Fruit fly (Drosophila melanogaster) whole organism, embryonic: ENCODE results near the gene Alg7.

ENCODE experiments used
- Abd-B ChIP-seq: fragments of 200-800 bp; sonication (Bioruptor generic); optimal IDR thresholded peaks from 2 replicates; lab custom pipeline; 2018; ENCODE audit warnings: missing biosample characterization, mild to moderate bottlenecking, missing genetic modification characterization, moderate library complexity
- Aef1 ChIP-seq: fragments of 200-800 bp; sonication (Bioruptor generic); IDR thresholded peaks from 3 replicates; pipeline ENCODE4 v1.3.6; 2022; ENCODE audit warnings: missing biosample characterization, missing genetic modification characterization
- Atf-2 ChIP-seq: fragments of 200-800 bp; sonication (Bioruptor generic); optimal IDR thresholded peaks from 2 replicates; lab custom pipeline; 2016; ENCODE audit warnings: missing biosample characterization, missing genetic modification characterization
- Atf3 ChIP-seq: fragments of 200-800 bp; sonication (Bioruptor generic); optimal IDR thresholded peaks from 3 replicates; lab custom pipeline; 2016; ENCODE audit warnings: missing biosample characterization, missing genetic modification characterization
- B-H2 ChIP-seq: fragments of 200-800 bp; sonication (Bioruptor generic); optimal IDR thresholded peaks from 2 replicates; lab custom pipeline; 2018; ENCODE audit warnings: missing biosample characterization, mild to moderate bottlenecking, missing genetic modification characterization
- CG10543 ChIP-seq: fragments of 200-800 bp; sonication (Bioruptor generic); optimal IDR thresholded peaks from 3 replicates; lab custom pipeline; 2017; ENCODE audit warnings: missing biosample characterization, mild to moderate bottlenecking, missing genetic modification characterization, moderate library complexity
- CG10565 ChIP-seq: fragments of 200-800 bp; sonication (Bioruptor generic); optimal IDR thresholded peaks from 3 replicates; lab custom pipeline; 2016; ENCODE audit warnings: missing biosample characterization, mild to moderate bottlenecking, missing genetic modification characterization
- CG12744 ChIP-seq: fragments of 200-800 bp; sonication (Bioruptor generic); optimal IDR thresholded peaks from 2 replicates; lab custom pipeline; 2016; ENCODE audit warnings: missing biosample characterization, missing genetic modification characterization
- CG14667 ChIP-seq: fragments of 200-800 bp; sonication (Bioruptor generic); IDR thresholded peaks from 2 replicates; pipeline ENCODE4 v1.3.6; 2022; ENCODE audit warnings: missing biosample characterization, missing genetic modification characterization
- CG15696 ChIP-seq: fragments of 200-800 bp; sonication (Bioruptor generic); optimal IDR thresholded peaks from 2 replicates; lab custom pipeline; 2019; ENCODE audit warnings: missing biosample characterization, mild to moderate bottlenecking, missing genetic modification characterization, moderate library complexity
- CG1602 ChIP-seq: fragments of 200-800 bp; sonication (Bioruptor generic); optimal IDR thresholded peaks from 3 replicates; lab custom pipeline; 2016; ENCODE audit warnings: missing biosample characterization, missing genetic modification characterization
- CG16815 ChIP-seq: fragments of 200-800 bp; sonication (Bioruptor generic); optimal IDR thresholded peaks from 3 replicates; lab custom pipeline; 2017; ENCODE audit warnings: missing biosample characterization, mild to moderate bottlenecking, missing genetic modification characterization
- CG17361 ChIP-seq: fragments of 200-800 bp; sonication (Bioruptor generic); IDR thresholded peaks from 3 replicates; pipeline ENCODE4 v1.3.6; 2022; ENCODE audit warnings: missing biosample characterization, missing genetic modification characterization
- CG17568 ChIP-seq: fragments of 200-800 bp; sonication (Bioruptor generic); optimal IDR thresholded peaks from 2 replicates; lab custom pipeline; 2018; ENCODE audit warnings: missing biosample characterization, mild to moderate bottlenecking, missing genetic modification characterization, moderate library complexity
- CG2120 ChIP-seq: fragments of 200-800 bp; sonication (Bioruptor generic); optimal IDR thresholded peaks from 3 replicates; lab custom pipeline; 2016; ENCODE audit warnings: missing biosample characterization, missing genetic modification characterization
- CG32772 ChIP-seq: fragments of 200-800 bp; sonication (Bioruptor generic); IDR thresholded peaks from 2 replicates; pipeline ENCODE4 v1.3.6; 2022; ENCODE audit warnings: missing biosample characterization, missing genetic modification characterization
- CG34376 ChIP-seq: fragments of 200-800 bp; sonication (Bioruptor generic); optimal IDR thresholded peaks from 2 replicates; lab custom pipeline; 2018; ENCODE audit warnings: missing biosample characterization, mild to moderate bottlenecking, missing genetic modification characterization
- CG6654 ChIP-seq: fragments of 200-800 bp; sonication (Bioruptor generic); optimal IDR thresholded peaks from 2 replicates; lab custom pipeline; 2017; ENCODE audit warnings: missing biosample characterization, mild to moderate bottlenecking, missing genetic modification characterization
- CG7928 ChIP-seq: fragments of 200-800 bp; sonication (Bioruptor generic); optimal IDR thresholded peaks from 2 replicates; lab custom pipeline; 2017; ENCODE audit warnings: missing biosample characterization, mild to moderate bottlenecking, missing genetic modification characterization
- Camta ChIP-seq: fragments of 200-800 bp; sonication (Bioruptor generic); optimal IDR thresholded peaks from 2 replicates; lab custom pipeline; 2016; ENCODE audit warnings: missing biosample characterization, missing genetic modification characterization
- MTF-1 ChIP-seq: fragments of 200-800 bp; sonication (Bioruptor generic); optimal IDR thresholded peaks from 2 replicates; lab custom pipeline; 2018; ENCODE audit warnings: missing biosample characterization, mild to moderate bottlenecking, missing genetic modification characterization, borderline replicate concordance
- Mes4 ChIP-seq: fragments of 200-800 bp; sonication (Bioruptor generic); optimal IDR thresholded peaks from 2 replicates; lab custom pipeline; 2016; ENCODE audit warnings: missing biosample characterization, missing genetic modification characterization
- Nf-YB ChIP-seq: fragments of 200-800 bp; sonication (Bioruptor generic); optimal IDR thresholded peaks from 3 replicates; lab custom pipeline; 2019; ENCODE audit warnings: missing biosample characterization, mild to moderate bottlenecking, missing genetic modification characterization, moderate library complexity
- PHDP ChIP-seq: fragments of 200-800 bp; sonication (Bioruptor generic); optimal IDR thresholded peaks from 3 replicates; lab custom pipeline; 2018; ENCODE audit warnings: missing biosample characterization, mild to moderate bottlenecking, missing genetic modification characterization, moderate library complexity
- Sox100B ChIP-seq: fragments of 200-800 bp; sonication (Bioruptor generic); optimal IDR thresholded peaks from 3 replicates; lab custom pipeline; 2018; ENCODE audit warnings: missing biosample characterization, mild to moderate bottlenecking, missing genetic modification characterization
- br ChIP-seq: fragments of >200 bp; optimal IDR thresholded peaks from 2 replicates; lab custom pipeline; 2017
- chm ChIP-seq: fragments of 200-800 bp; sonication (Bioruptor generic); IDR thresholded peaks from 2 replicates; pipeline ENCODE4 v1.3.6; 2022; ENCODE audit warnings: missing biosample characterization, missing genetic modification characterization
- corto ChIP-seq: fragments of 200-800 bp; sonication (Bioruptor generic); optimal IDR thresholded peaks from 2 replicates; lab custom pipeline; 2016; ENCODE audit warnings: missing biosample characterization, mild to moderate bottlenecking, missing genetic modification characterization, moderate library complexity
- croc ChIP-seq: fragments of 200-800 bp; sonication (Bioruptor generic); conservative IDR thresholded peaks from 3 replicates; pipeline ENCODE4 v1.3.6; 2022; ENCODE audit warnings: missing biosample characterization, missing genetic modification characterization
- danr ChIP-seq: fragments of 200-800 bp; sonication (Bioruptor generic); IDR thresholded peaks from 2 replicates; pipeline ENCODE4 v1.3.6; 2022; ENCODE audit warnings: missing biosample characterization, missing genetic modification characterization
- dm ChIP-seq: fragments of 200-800 bp; sonication (Bioruptor generic); optimal IDR thresholded peaks from 3 replicates; lab custom pipeline; 2016; ENCODE audit warnings: missing biosample characterization, missing genetic modification characterization
- fu2 ChIP-seq: fragments of 200-800 bp; sonication (Bioruptor generic); optimal IDR thresholded peaks from 2 replicates; lab custom pipeline; 2016; ENCODE audit warnings: missing biosample characterization, missing genetic modification characterization
- hb ChIP-seq: fragments of 200-800 bp; sonication (Bioruptor generic); IDR thresholded peaks from 3 replicates; pipeline ENCODE4 v1.3.6; 2022; ENCODE audit warnings: missing biosample characterization, missing genetic modification characterization; ENCODE audit not compliant: partially characterized antibody
- hkb ChIP-seq, 2 experiments: fragments of 200-800 bp in 1 of 2; fragments of >200 bp in 1 of 2; sonication (Bioruptor generic) in 1 of 2; IDR thresholded peaks in 1 of 2; optimal IDR thresholded peaks in 1 of 2; 2 replicates each; pipeline versions ENCODE4 v1.3.6 to Lab custom; 2017 to 2022; ENCODE audit warnings: missing biosample characterization in 1 of 2, missing genetic modification characterization in 1 of 2
- insv ChIP-seq, 2 experiments: fragments of 200-800 bp; sonication (Bioruptor generic); optimal IDR thresholded peaks; 3 replicates each; lab custom pipeline; 2016 to 2018; ENCODE audit warnings: missing biosample characterization in 2 of 2, missing genetic modification characterization in 2 of 2
- jing ChIP-seq: fragments of 200-800 bp; sonication (Bioruptor generic); optimal IDR thresholded peaks from 2 replicates; lab custom pipeline; 2018; ENCODE audit warnings: missing biosample characterization, mild to moderate bottlenecking, missing genetic modification characterization
- jumu ChIP-seq: fragments of 200-800 bp; sonication (Bioruptor generic); optimal IDR thresholded peaks from 3 replicates; lab custom pipeline; 2016; ENCODE audit warnings: missing biosample characterization, missing genetic modification characterization
- mirr ChIP-seq: fragments of 200-800 bp; sonication (Bioruptor generic); optimal IDR thresholded peaks from 3 replicates; lab custom pipeline; 2018; ENCODE audit warnings: missing biosample characterization, mild to moderate bottlenecking, missing genetic modification characterization
- mld ChIP-seq: fragments of 200-800 bp; sonication (Bioruptor generic); IDR thresholded peaks from 3 replicates; pipeline ENCODE4 v1.3.6; 2022; ENCODE audit warnings: missing biosample characterization, missing genetic modification characterization; ENCODE audit not compliant: partially characterized antibody
- p53 ChIP-seq: fragments of 200-800 bp; sonication (Bioruptor generic); optimal IDR thresholded peaks from 2 replicates; lab custom pipeline; 2016; ENCODE audit warnings: missing biosample characterization, missing genetic modification characterization
- pho ChIP-seq: fragments of 200-800 bp; sonication (Bioruptor generic); optimal IDR thresholded peaks from 2 replicates; lab custom pipeline; 2016; ENCODE audit warnings: missing biosample characterization, missing genetic modification characterization
- pros ChIP-seq: fragments of 200-800 bp; sonication (Bioruptor generic); optimal IDR thresholded peaks from 3 replicates; lab custom pipeline; 2019; ENCODE audit warnings: missing biosample characterization, mild to moderate bottlenecking, missing genetic modification characterization, moderate library complexity
- schlank ChIP-seq: fragments of 200-800 bp; sonication (Bioruptor generic); optimal IDR thresholded peaks from 2 replicates; lab custom pipeline; 2018; ENCODE audit warnings: missing biosample characterization, mild to moderate bottlenecking, missing genetic modification characterization
- sd ChIP-seq: fragments of 200-800 bp; sonication (Bioruptor generic); optimal IDR thresholded peaks from 3 replicates; lab custom pipeline; 2018; ENCODE audit warnings: missing biosample characterization, mild to moderate bottlenecking, missing genetic modification characterization, moderate library complexity
- sima ChIP-seq: fragments of 200-800 bp; sonication (Bioruptor generic); optimal IDR thresholded peaks from 2 replicates; lab custom pipeline; 2016; ENCODE audit warnings: missing biosample characterization, missing genetic modification characterization
- stwl ChIP-seq: fragments of 200-800 bp; sonication (Bioruptor generic); optimal IDR thresholded peaks from 3 replicates; lab custom pipeline; 2018; ENCODE audit warnings: missing biosample characterization, mild to moderate bottlenecking, missing genetic modification characterization, moderate library complexity
- tna ChIP-seq: fragments of 200-800 bp; sonication (Bioruptor generic); IDR thresholded peaks from 2 replicates; pipeline ENCODE4 v1.3.6; 2022; ENCODE audit warnings: missing biosample characterization, missing genetic modification characterization; ENCODE audit not compliant: partially characterized antibody
- trh ChIP-seq: fragments of 200-800 bp; sonication (Bioruptor generic); optimal IDR thresholded peaks from 2 replicates; lab custom pipeline; 2016; ENCODE audit warnings: missing biosample characterization, missing genetic modification characterization
- yki ChIP-seq: fragments of >200 bp; optimal IDR thresholded peaks from 3 replicates; lab custom pipeline; 2018
- z ChIP-seq: fragments of 200-800 bp; sonication (Bioruptor generic); IDR thresholded peaks from 3 replicates; pipeline ENCODE4 v1.3.6; 2022; ENCODE audit warnings: missing biosample characterization, missing genetic modification characterization

Gene Alg7

dm6 chr2L:13176701-13177249 is 2.3 kb upstream of the Alg7 start, which contains the start of the genes Sfmbt and CG5439 (continued):
- peak; percentile 92 for TF ChIP-seq CG2120 (GFP tag; lab: Kevin White, UChicago)
- no peak for TF ChIP-seq z (GFP tag; lab: Robert Waterston, UW)
- peak; percentile 83 for TF ChIP-seq CG1602 (GFP tag; lab: Kevin White, UChicago)
- no peak for TF ChIP-seq hb
- TF ChIP-seq MTF-1 (GFP tag; lab: Kevin White, UChicago) = no peak
- TF ChIP-seq CG32772 (GFP tag; lab: Robert Waterston, UW) = peak; percentile 52
- no peak for TF ChIP-seq CG17568 (GFP tag; lab: Kevin White, UChicago)
- peak; percentile 21 for TF ChIP-seq Nf-YB (GFP tag; lab: Kevin White, UChicago)
- no peak for TF ChIP-seq yki (lab: Kevin White, UChicago)
- TF ChIP-seq CG12744 (GFP tag; lab: Kevin White, UChicago) = peak; percentile 50
- TF ChIP-seq trh (GFP tag; lab: Kevin White, UChicago) = peak; percentile 64
- TF ChIP-seq Atf-2 (GFP tag; lab: Kevin White, UChicago) = peak; percentile 66
- peak; percentile 100 for TF ChIP-seq CG7928 (GFP tag; lab: Kevin White, UChicago)
- TF ChIP-seq Abd-B = no peak
- TF ChIP-seq hkb (optimal IDR thresholded peaks at IDR 0.05; lab: Kevin White, UChicago) = peak; percentile 60
- peak; percentile 31; the same call in 1 of the 2 replicates for TF ChIP-seq hkb (GFP tag; IDR thresholded peaks at IDR 0.05; lab: Robert Waterston, UW)
- TF ChIP-seq CG15696 = peak; percentile 73
- TF ChIP-seq Sox100B = no peak
- TF ChIP-seq CG16815 (GFP tag; lab: Kevin White, UChicago) = peak; percentile 69
- no peak for TF ChIP-seq sima (GFP tag; lab: Kevin White, UChicago)
- TF ChIP-seq dm (GFP tag; lab: Kevin White, UChicago) = peak; percentile 65
- no peak for TF ChIP-seq B-H2 (GFP tag; lab: Kevin White, UChicago)
- no peak for TF ChIP-seq CG10565 (GFP tag; lab: Kevin White, UChicago)
- TF ChIP-seq croc = peak; percentile 61
- peak; percentile 85 for TF ChIP-seq jumu (GFP tag; lab: Kevin White, UChicago)
- no peak for TF ChIP-seq sd (tag; lab: Kevin White, UChicago)
- TF ChIP-seq br (lab: Kevin White, UChicago) = no peak
- no peak for TF ChIP-seq danr (GFP tag; lab: Robert Waterston, UW)
- TF ChIP-seq CG34376 (GFP tag; lab: Kevin White, UChicago) = peak; percentile 74
- TF ChIP-seq pho = peak; percentile 88
- peak; percentile 68 for TF ChIP-seq Mes4
- TF ChIP-seq jing (GFP tag; lab: Kevin White, UChicago) = no peak
- peak; percentile 91 for TF ChIP-seq stwl
- no peak for TF ChIP-seq mirr (GFP tag; lab: Kevin White, UChicago)
- 0 out of 3 replicates have a peak, but pooled peaks have one; percentile 38 for TF ChIP-seq mld (GFP tag; lab: Robert Waterston, UW)
- peak; percentile 18 for TF ChIP-seq CG6654 (GFP tag; lab: Kevin White, UChicago)
- TF ChIP-seq CG17361 (GFP tag; lab: Robert Waterston, UW) = no peak; the same call in 1 of the 3 replicates
- TF ChIP-seq fu2 (GFP tag; lab: Kevin White, UChicago) = peak; percentile 88
- peak; percentile 29 for TF ChIP-seq corto (GFP tag; lab: Kevin White, UChicago)
- peak; percentile 79 for TF ChIP-seq Camta
- TF ChIP-seq p53 (GFP tag; lab: Kevin White, UChicago) = peak; percentile 65
- TF ChIP-seq tna = no peak
- peak; percentile 16 for TF ChIP-seq schlank (tag; lab: Kevin White, UChicago)
- TF ChIP-seq PHDP (tag; lab: Kevin White, UChicago) = no peak
- peak; percentile 53 for TF ChIP-seq Atf3
- peak; percentile 64; the same call in 1 of the 2 replicates for TF ChIP-seq CG14667
- TF ChIP-seq insv (GFP tag; optimal IDR thresholded peaks at IDR 0.05; lab: Kevin White, UChicago) = peak in 1 of 2 experiments; percentile 53
- 0 out of 2 replicates have a peak, but pooled peaks have one; percentile 50 for TF ChIP-seq chm
- TF ChIP-seq pros = no peak
- TF ChIP-seq CG10543 (GFP tag; lab: Kevin White, UChicago) = no peak
- TF ChIP-seq Aef1 (GFP tag; lab: Robert Waterston, UW) = peak; percentile 70
